Fruit fly (Drosophila melanogaster) whole organism, wandering third instar larva: Measurements from ENCODE around the gene eIF2beta.

ENCODE experiments used
- Abd-B ChIP-seq: fragments of >200 bp; optimal IDR thresholded peaks from 2 replicates; lab custom pipeline; 2017; ENCODE audit warnings: missing biosample characterization, missing genetic modification characterization
- CG9705 ChIP-seq: fragments of 200-800 bp; sonication (Bioruptor generic); optimal IDR thresholded peaks from 2 replicates; lab custom pipeline; 2018; ENCODE audit warnings: missing biosample characterization, mild to moderate bottlenecking, missing genetic modification characterization
- Dif ChIP-seq: fragments of 200-275, 200-300 bp; sonication (Bioruptor generic); optimal IDR thresholded peaks from 2 replicates; lab custom pipeline; 2018; ENCODE audit warnings: missing biosample characterization, missing genetic modification characterization; ENCODE audit not compliant: partially characterized antibody
- N ChIP-seq: fragments of >200 bp; optimal IDR thresholded peaks from 2 replicates; lab custom pipeline; 2018; ENCODE audit warnings: missing biosample characterization, missing external identifiers, missing genetic modification characterization
- pan ChIP-seq: fragments of >200 bp; optimal IDR thresholded peaks from 2 replicates; lab custom pipeline; 2017
- sage ChIP-seq: fragments of 200-800 bp; sonication (Bioruptor generic); optimal IDR thresholded peaks from 2 replicates; lab custom pipeline; 2016; ENCODE audit warnings: missing biosample characterization, mild to moderate bottlenecking, missing genetic modification characterization
- usp ChIP-seq: fragments of >200 bp; optimal IDR thresholded peaks from 2 replicates; lab custom pipeline; 2017; ENCODE audit warnings: missing biosample characterization, missing genetic modification characterization

Gene eIF2beta

DNA sequence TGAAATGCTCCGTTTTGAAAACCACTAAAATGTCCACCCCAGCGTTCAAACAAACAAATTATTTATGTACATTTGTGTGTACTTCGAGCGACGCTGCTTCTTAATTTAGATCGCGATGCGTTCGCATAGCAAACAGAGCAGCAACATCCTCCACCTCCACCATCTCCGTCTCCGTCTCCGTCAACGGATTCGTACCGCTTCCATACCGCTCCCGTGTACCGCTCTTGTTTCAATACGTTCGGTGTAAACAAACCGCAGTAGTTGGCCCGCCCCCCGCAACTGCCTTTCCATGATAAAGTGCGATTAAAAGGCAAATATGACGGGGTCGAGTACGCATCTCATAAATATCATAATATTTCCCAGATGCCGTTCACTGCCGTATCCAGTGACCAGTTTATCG is 44.3 kb downstream of the eIF2beta start, which contains the start of gene CG33725:
CG33725 (plus strand) TSS at position 364 of the 400 bp plus-strand sequence.
- TF ChIP-seq usp (GFP tag; lab: Kevin White, UChicago) (no peak), CG9705 (GFP tag; lab: Kevin White, UChicago) (no peak), Dif (no peak), pan (lab: Kevin White, UChicago) (no peak), N (GFP tag; lab: Kevin White, UChicago) (no peak)

- TF ChIP-seq Abd-B (no peak), sage (no peak), usp (GFP tag; lab: Kevin White, UChicago) (no peak)
These were observed 48.3 kb downstream of the eIF2beta start for dm6 chr3L:12478229-12478628.
